Fruit fly (Drosophila melanogaster) whole organism, embryonic: ENCODE measurements around the gene Rab39.

ENCODE experiments used
- Atf-2 ChIP-seq: fragments of 200-800 bp; sonication (Bioruptor generic); optimal IDR thresholded peaks from 2 replicates; lab custom pipeline; 2016; ENCODE audit warnings: missing biosample characterization, missing genetic modification characterization
- Awh ChIP-seq: fragments of 200-800 bp; sonication (Bioruptor generic); IDR thresholded peaks from 2 replicates; pipeline ENCODE4, ENCODE4 v1.3.6; 2022; ENCODE audit warnings: missing biosample characterization, missing genetic modification characterization
- C15 ChIP-seq: fragments of 200-800 bp; sonication (Bioruptor generic); IDR thresholded peaks from 3 replicates; pipeline ENCODE4 v1.3.6; 2022; ENCODE audit warnings: missing biosample characterization, missing genetic modification characterization
- CG10366 ChIP-seq: fragments of 200-800 bp; sonication (Bioruptor generic); IDR thresholded peaks from 2 replicates; pipeline ENCODE4 v1.3.6; 2022; ENCODE audit warnings: missing biosample characterization, missing genetic modification characterization
- CG11093 ChIP-seq: fragments of 200-800 bp; sonication (Bioruptor generic); IDR thresholded peaks from 3 replicates; pipeline ENCODE4 v1.3.6; 2022; ENCODE audit warnings: missing biosample characterization, missing genetic modification characterization
- CG12744 ChIP-seq: fragments of 200-800 bp; sonication (Bioruptor generic); optimal IDR thresholded peaks from 2 replicates; lab custom pipeline; 2016; ENCODE audit warnings: missing biosample characterization, missing genetic modification characterization
- CG13624 ChIP-seq: fragments of 200-800 bp; sonication (Bioruptor generic); optimal IDR thresholded peaks from 2 replicates; lab custom pipeline; 2016; ENCODE audit warnings: missing biosample characterization, missing genetic modification characterization
- CG15269 ChIP-seq: fragments of 200-800 bp; sonication (Bioruptor generic); optimal IDR thresholded peaks from 2 replicates; lab custom pipeline; 2018; ENCODE audit warnings: missing biosample characterization, mild to moderate bottlenecking, missing genetic modification characterization, moderate library complexity
- CG17186 ChIP-seq: fragments of 200-800 bp; sonication (Bioruptor generic); optimal IDR thresholded peaks from 3 replicates; lab custom pipeline; 2017; ENCODE audit warnings: missing biosample characterization, missing genetic modification reagents, missing genetic modification characterization
- CG17328 ChIP-seq: fragments of 200-800 bp; sonication (Bioruptor generic); IDR thresholded peaks from 2 replicates; pipeline ENCODE4 v1.3.6; 2022; ENCODE audit warnings: missing biosample characterization, missing genetic modification characterization
- CG17385 ChIP-seq: fragments of 200-800 bp; sonication (Bioruptor generic); optimal IDR thresholded peaks from 3 replicates; lab custom pipeline; 2018; ENCODE audit warnings: missing biosample characterization, mild to moderate bottlenecking, missing genetic modification characterization
- CG18599 ChIP-seq: fragments of 200-800 bp; sonication (Bioruptor generic); optimal IDR thresholded peaks from 3 replicates; lab custom pipeline; 2017; ENCODE audit warnings: missing biosample characterization, missing genetic modification characterization, mild to moderate bottlenecking, moderate library complexity, missing genetic modification reagents
- CG2678 ChIP-seq: fragments of 200-800 bp; sonication (Bioruptor generic); optimal IDR thresholded peaks from 3 replicates; lab custom pipeline; 2019; ENCODE audit warnings: missing biosample characterization, mild to moderate bottlenecking, missing genetic modification characterization, moderate library complexity
- CG2712 ChIP-seq: fragments of 200-800 bp; optimal IDR thresholded peaks from 3 replicates; lab custom pipeline; 2019; ENCODE audit warnings: missing biosample characterization, mild to moderate bottlenecking, missing genetic modification characterization, moderate library complexity
- CG31224 ChIP-seq: fragments of 200-800 bp; sonication (Bioruptor generic); IDR thresholded peaks from 2 replicates; pipeline ENCODE4 v1.3.6; 2022; ENCODE audit warnings: missing biosample characterization, missing genetic modification characterization
- CG31388 ChIP-seq: fragments of 200-800 bp; sonication (Bioruptor generic); optimal IDR thresholded peaks from 2 replicates; lab custom pipeline; 2016; ENCODE audit warnings: missing biosample characterization, missing genetic modification characterization
- CG31441 ChIP-seq: fragments of 200-800 bp; sonication (Bioruptor generic); IDR thresholded peaks from 2 replicates; pipeline ENCODE4 v1.3.6; 2022; ENCODE audit warnings: missing biosample characterization, missing genetic modification characterization
- CG3726 ChIP-seq: fragments of 200-800 bp; sonication (Bioruptor generic); IDR thresholded peaks from 3 replicates; pipeline ENCODE4, ENCODE4 v1.3.6; 2022; ENCODE audit warnings: missing biosample characterization, missing genetic modification characterization
- CG4617 ChIP-seq: fragments of 200-800 bp; sonication (Bioruptor generic); optimal IDR thresholded peaks from 3 replicates; lab custom pipeline; 2016; ENCODE audit warnings: missing biosample characterization, missing genetic modification characterization, borderline replicate concordance
- CG8765 ChIP-seq: fragments of 200-800 bp; sonication (Bioruptor generic); IDR thresholded peaks from 2 replicates; pipeline ENCODE4 v1.3.6; 2022; ENCODE audit warnings: missing biosample characterization, missing genetic modification characterization
- CG9437 ChIP-seq: fragments of 200-800 bp; sonication (Bioruptor generic); optimal IDR thresholded peaks from 2 replicates; lab custom pipeline; 2018; ENCODE audit warnings: missing biosample characterization, mild to moderate bottlenecking, missing genetic modification characterization
- CG9932 ChIP-seq: fragments of 200-800 bp; sonication (Bioruptor generic); IDR thresholded peaks from 2 replicates; pipeline ENCODE4 v1.3.6; 2022; ENCODE audit warnings: missing biosample characterization, missing genetic modification characterization
- Dfd ChIP-seq, 2 experiments: fragments of >200 bp; optimal IDR thresholded peaks; 2 replicates each; lab custom pipeline; 2017; ENCODE audit warnings: missing biosample characterization in 2 of 2, missing genetic modification characterization in 2 of 2
- Dip2 ChIP-seq: fragments of 200-800 bp; sonication (Bioruptor generic); IDR thresholded peaks from 2 replicates; pipeline ENCODE4 v1.3.6; 2022; ENCODE audit warnings: missing biosample characterization, missing genetic modification characterization
- Dref ChIP-seq: fragments of 200-800 bp; sonication (Bioruptor generic); IDR thresholded peaks from 2 replicates; pipeline ENCODE4 v1.3.6; 2022; ENCODE audit warnings: missing biosample characterization, missing genetic modification characterization
- GATAe ChIP-seq: fragments of 200-800 bp; sonication (Bioruptor generic); conservative IDR thresholded peaks from 2 replicates; pipeline ENCODE4 v1.3.6; 2022; ENCODE audit warnings: missing biosample characterization, missing genetic modification characterization
- Hey ChIP-seq: fragments of 200-800 bp; sonication (Bioruptor generic); optimal IDR thresholded peaks from 3 replicates; lab custom pipeline; 2018; ENCODE audit warnings: missing biosample characterization, mild to moderate bottlenecking, missing genetic modification characterization
- Lim3 ChIP-seq: fragments of 200-800 bp; sonication (Bioruptor generic); IDR thresholded peaks from 2 replicates; pipeline ENCODE4 v1.3.6; 2022; ENCODE audit warnings: missing biosample characterization, missing genetic modification characterization
- Myb ChIP-seq: fragments of 200-800 bp; sonication (Bioruptor generic); optimal IDR thresholded peaks from 2 replicates; lab custom pipeline; 2016; ENCODE audit warnings: missing biosample characterization, missing genetic modification characterization
- Neu2 ChIP-seq: fragments of 200-800 bp; sonication (Bioruptor generic); optimal IDR thresholded peaks from 3 replicates; lab custom pipeline; 2016; ENCODE audit warnings: missing biosample characterization, missing genetic modification characterization, borderline replicate concordance
- Nf-YB ChIP-seq: fragments of 200-800 bp; sonication (Bioruptor generic); optimal IDR thresholded peaks from 3 replicates; lab custom pipeline; 2019; ENCODE audit warnings: missing biosample characterization, mild to moderate bottlenecking, missing genetic modification characterization, moderate library complexity
- Ptx1 ChIP-seq: fragments of 200-800 bp; sonication (Bioruptor generic); IDR thresholded peaks from 2 replicates; pipeline ENCODE4 v1.3.6; 2022; ENCODE audit warnings: missing biosample characterization, missing genetic modification characterization
- Sry-β ChIP-seq: fragments of 200-800 bp; sonication (Bioruptor generic); optimal IDR thresholded peaks from 2 replicates; lab custom pipeline; 2018; ENCODE audit warnings: missing biosample characterization, mild to moderate bottlenecking, missing genetic modification characterization, moderate library complexity
- Taf1 ChIP-seq: fragments of 200-800 bp; sonication (Bioruptor generic); IDR thresholded peaks from 2 replicates; pipeline ENCODE4 v1.3.6; 2022; ENCODE audit warnings: missing biosample characterization, missing genetic modification characterization
- Usf ChIP-seq: fragments of 200-800 bp; sonication (Bioruptor generic); optimal IDR thresholded peaks from 2 replicates; lab custom pipeline; 2017; ENCODE audit warnings: missing genotype, missing biosample characterization, missing genetic modification characterization
- ac ChIP-seq: fragments of 200-800 bp; sonication (Bioruptor generic); optimal IDR thresholded peaks from 3 replicates; lab custom pipeline; 2017; ENCODE audit warnings: missing biosample characterization, mild to moderate bottlenecking, missing genetic modification characterization
- br ChIP-seq: fragments of >200 bp; optimal IDR thresholded peaks from 2 replicates; lab custom pipeline; 2017
- cad ChIP-seq: fragments of >200 bp; optimal IDR thresholded peaks from 2 replicates; lab custom pipeline; 2017; ENCODE audit warnings: missing biosample characterization, missing genetic modification characterization
- da ChIP-seq: fragments of 200-800 bp; sonication (Bioruptor generic); optimal IDR thresholded peaks from 2 replicates; lab custom pipeline; 2016; ENCODE audit warnings: missing biosample characterization, missing genetic modification characterization
- emc ChIP-seq: fragments of 200-800 bp; sonication (Bioruptor generic); optimal IDR thresholded peaks from 2 replicates; lab custom pipeline; 2016; ENCODE audit warnings: missing biosample characterization, missing genetic modification characterization
- ken ChIP-seq: fragments of 200-800 bp; sonication (Bioruptor generic); IDR thresholded peaks from 3 replicates; pipeline ENCODE4 v1.3.6; 2022; ENCODE audit warnings: missing biosample characterization, missing genetic modification characterization
- mirr ChIP-seq: fragments of 200-800 bp; sonication (Bioruptor generic); optimal IDR thresholded peaks from 3 replicates; lab custom pipeline; 2018; ENCODE audit warnings: missing biosample characterization, mild to moderate bottlenecking, missing genetic modification characterization
- nerfin-1 ChIP-seq: fragments of 200-800 bp; sonication (Bioruptor generic); optimal IDR thresholded peaks from 3 replicates; lab custom pipeline; 2019; ENCODE audit warnings: missing biosample characterization, mild to moderate bottlenecking, missing genetic modification characterization, moderate library complexity
- odd ChIP-seq: fragments of 200-800 bp; sonication (Bioruptor generic); optimal IDR thresholded peaks from 2 replicates; lab custom pipeline; 2017; ENCODE audit warnings: missing biosample characterization, mild to moderate bottlenecking, missing genetic modification characterization
- pho ChIP-seq: fragments of 200-800 bp; sonication (Bioruptor generic); optimal IDR thresholded peaks from 2 replicates; lab custom pipeline; 2016; ENCODE audit warnings: missing biosample characterization, missing genetic modification characterization
- prd ChIP-seq, 3 experiments: fragments of >200 bp in 2 of 3; fragments of 200-800 bp in 1 of 3; sonication (Bioruptor generic) in 1 of 3; optimal IDR thresholded peaks in 2 of 3; IDR thresholded peaks in 1 of 3; 2 replicates in 2 of 3; 3 replicates in 1 of 3; pipeline versions ENCODE4 v1.3.6 to Lab custom; 2017 to 2022; ENCODE audit warnings: missing biosample characterization in 1 of 3, missing genetic modification characterization in 1 of 3
- sim ChIP-seq: fragments of 200-800 bp; sonication (Bioruptor generic); IDR thresholded peaks from 2 replicates; pipeline ENCODE4 v1.3.6; 2022; ENCODE audit warnings: missing biosample characterization, missing genetic modification characterization
- usp ChIP-seq: fragments of >200 bp; optimal IDR thresholded peaks from 2 replicates; lab custom pipeline; 2017; ENCODE audit warnings: missing biosample characterization, missing genetic modification characterization
- wek ChIP-seq: fragments of 200-800 bp; sonication (Bioruptor generic); optimal IDR thresholded peaks from 3 replicates; lab custom pipeline; 2018; ENCODE audit warnings: missing biosample characterization, mild to moderate bottlenecking, missing genetic modification characterization, moderate library complexity
- z ChIP-seq: fragments of 200-800 bp; sonication (Bioruptor generic); IDR thresholded peaks from 3 replicates; pipeline ENCODE4 v1.3.6; 2022; ENCODE audit warnings: missing biosample characterization, missing genetic modification characterization

Rab39 gene

dm6 chrX:7708942-7709707 is 25.6 kb upstream of the Rab39 start, which contains the start of gene CHES-1-like (continued):
- TF ChIP-seq Hey (tag; lab: Kevin White, UChicago) = peak; percentile 20
- TF ChIP-seq CG11093 (GFP tag; lab: Robert Waterston, UW) = peak; percentile 77; the same call in 2 of the 3 replicates
- peak in 1 of 2 experiments; percentile 68 for TF ChIP-seq Dfd (GFP tag; optimal IDR thresholded peaks at IDR 0.05; lab: Kevin White, UChicago)
- no peak for TF ChIP-seq cad
- peak; percentile 71 for TF ChIP-seq CG9932
- TF ChIP-seq Atf-2 (GFP tag; lab: Kevin White, UChicago) = peak; percentile 93
- no peak for TF ChIP-seq wek (GFP tag; lab: Kevin White, UChicago)
- TF ChIP-seq usp (GFP tag; lab: Kevin White, UChicago) = no peak
- peak; percentile 80 for TF ChIP-seq CG12744 (GFP tag; lab: Kevin White, UChicago)
- TF ChIP-seq Dref = no peak
- peak; percentile 73 for TF ChIP-seq CG17186 (GFP tag; lab: Kevin White, UChicago)
- peak; percentile 89 for TF ChIP-seq CG17385 (GFP tag; lab: Kevin White, UChicago)
- TF ChIP-seq sim = peak; percentile 60; the same call in 1 of the 2 replicates
- TF ChIP-seq CG9437 (GFP tag; lab: Kevin White, UChicago) = peak; percentile 92
- TF ChIP-seq pho = peak; percentile 89
- TF ChIP-seq da = peak; percentile 57
- peak; percentile 83 for TF ChIP-seq Myb
- peak; percentile 82; the same call in 2 of the 3 replicates for TF ChIP-seq CG3726 (GFP tag; lab: Robert Waterston, UW)
- peak; percentile 93 for TF ChIP-seq CG15269
- no peak for TF ChIP-seq GATAe
- TF ChIP-seq CG31441 (GFP tag; lab: Robert Waterston, UW) = peak; percentile 95
- TF ChIP-seq nerfin-1 (tag; lab: Kevin White, UChicago) = peak; percentile 85
- TF ChIP-seq Ptx1 (GFP tag; lab: Robert Waterston, UW) = peak; percentile 87
- peak; percentile 62 for TF ChIP-seq ac
- TF ChIP-seq Sry-β (GFP tag; lab: Kevin White, UChicago) = peak; percentile 27
- peak; percentile 51; the same call in 1 of the 2 replicates for TF ChIP-seq CG8765 (GFP tag; lab: Robert Waterston, UW)
- TF ChIP-seq br (lab: Kevin White, UChicago) = no peak
- peak; percentile 44; the same call in 1 of the 2 replicates for TF ChIP-seq Taf1 (GFP tag; lab: Robert Waterston, UW)
- TF ChIP-seq Lim3 = peak; percentile 46
- TF ChIP-seq CG17328 (GFP tag; lab: Robert Waterston, UW) = peak; percentile 68
- TF ChIP-seq CG4617 (GFP tag; lab: Kevin White, UChicago) = peak; percentile 75
- TF ChIP-seq Neu2 (GFP tag; lab: Kevin White, UChicago) = peak; percentile 56
- TF ChIP-seq emc (GFP tag; lab: Kevin White, UChicago) = peak; percentile 64
- TF ChIP-seq Nf-YB = peak; percentile 76
- TF ChIP-seq Awh = peak; percentile 70
- TF ChIP-seq prd (optimal IDR thresholded peaks at IDR 0.05; lab: Kevin White, UChicago) = no peak
- TF ChIP-seq prd (GFP tag; IDR thresholded peaks at IDR 0.05; lab: Robert Waterston, UW) = peak; percentile 85
- TF ChIP-seq Dip2 (GFP tag; lab: Robert Waterston, UW) = 0 out of 2 replicates have a peak, but pooled peaks have one; percentile 10
- peak; percentile 95 for TF ChIP-seq CG2678 (tag; lab: Kevin White, UChicago)
- no peak for TF ChIP-seq C15 (GFP tag; lab: Robert Waterston, UW)
- peak; percentile 90 for TF ChIP-seq CG13624 (GFP tag; lab: Kevin White, UChicago)
- peak; percentile 68 for TF ChIP-seq CG31388 (GFP tag; lab: Kevin White, UChicago)
- TF ChIP-seq Usf (GFP tag; lab: Kevin White, UChicago) = peak; percentile 87
- TF ChIP-seq odd (GFP tag; lab: Kevin White, UChicago) = peak; percentile 85
- TF ChIP-seq CG2712 = peak; percentile 90
- no peak for TF ChIP-seq z (GFP tag; lab: Robert Waterston, UW)
- TF ChIP-seq CG18599 = peak; percentile 88
- TF ChIP-seq CG31224 (GFP tag; lab: Robert Waterston, UW) = peak; percentile 71
- TF ChIP-seq mirr (GFP tag; lab: Kevin White, UChicago) = peak; percentile 50
- peak; percentile 61; the same call in 1 of the 3 replicates for TF ChIP-seq ken (GFP tag; lab: Robert Waterston, UW)
- TF ChIP-seq CG10366 (GFP tag; lab: Robert Waterston, UW) = peak; percentile 60
